Worm (Caenorhabditis elegans): ENCODE results near the gene T01C3.3.

Gene T01C3.3

ce11 chrV:15013328-15013727 lies 20.9 kb upstream of the T01C3.3 start:
- TF ChIP-seq F16B12.6 (tag; optimal IDR thresholded peaks at IDR 0.05): no peak
- no peak for TF ChIP-seq unc-30 (tag; optimal IDR thresholded peaks at IDR 0.05)
- TF ChIP-seq nhr-77 (tag; optimal IDR thresholded peaks at IDR 0.05): no peak
- no peak for TF ChIP-seq nhr-28 (tag; optimal IDR thresholded peaks at IDR 0.05)
- TF ChIP-seq sup-37 (GFP tag; optimal IDR thresholded peaks at IDR 0.05): no peak
- TF ChIP-seq isw-1 (GFP tag; IDR thresholded peaks at IDR 0.05): no peak
- no peak for TF ChIP-seq unc-130 (tag; optimal IDR thresholded peaks at IDR 0.05)
- TF ChIP-seq ces-1 (GFP tag; optimal IDR thresholded peaks at IDR 0.05): no peak
- TF ChIP-seq nhr-85 (tag): no peak

DNA sequence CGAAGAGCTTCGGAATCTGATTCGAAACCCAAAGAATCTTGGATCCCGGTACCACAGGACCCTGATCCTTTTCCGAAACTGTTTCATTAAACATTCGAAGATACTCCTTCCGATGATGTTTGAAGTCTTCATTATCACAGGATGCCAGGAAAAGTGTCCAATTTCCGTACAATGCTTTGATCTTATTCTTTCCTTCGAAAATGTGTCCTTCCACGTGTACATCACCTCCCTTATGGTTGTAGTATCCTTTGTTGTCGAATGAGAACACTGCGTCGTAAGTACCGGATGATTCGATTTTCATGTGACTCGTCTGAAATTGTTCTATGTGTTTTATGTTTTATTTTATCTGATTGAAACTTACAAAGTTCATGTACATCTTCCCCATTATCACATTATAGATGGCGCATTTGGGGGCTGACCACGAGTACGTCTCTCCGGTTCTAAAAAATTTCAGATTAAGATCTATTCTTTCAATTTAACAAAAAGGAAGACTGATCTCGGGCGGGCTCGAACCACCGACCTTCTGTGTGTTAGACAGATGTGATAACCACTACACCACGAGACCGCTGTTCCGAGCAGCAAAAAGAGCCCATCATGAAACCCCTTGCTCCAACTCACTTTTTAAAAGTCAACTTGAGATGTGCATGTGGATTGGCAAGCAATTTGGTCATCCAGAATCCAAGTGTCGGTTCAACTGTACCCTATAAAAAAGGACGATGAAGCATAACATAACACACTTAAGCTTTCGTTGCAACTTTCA lies 20.2 kb upstream of the T01C3.3 start:
- TF ChIP-seq lin-35 (GFP tag; optimal IDR thresholded peaks at IDR 0.05) (peak in 1 of 2 experiments; percentile 18), dsc-1 (tag; optimal IDR thresholded peaks at IDR 0.05) (peak; percentile 24), snu-23 (GFP tag; optimal IDR thresholded peaks at IDR 0.05) (peak; percentile 29), nhr-71 (tag; optimal IDR thresholded peaks at IDR 0.05) (peak; percentile 36), grh-1 (GFP tag; IDR thresholded peaks at IDR 0.05) (no peak), efl-1 (optimal IDR thresholded peaks at IDR 0.05) (peak in 1 of 2 experiments; percentile 15), efl-1 (GFP tag; optimal IDR thresholded peaks at IDR 0.05 in 1 of 2) (peak in 1 of 2 experiments; percentile 84), nhr-85 (tag) (peak; percentile 67), nhr-47 (tag; optimal IDR thresholded peaks at IDR 0.05) (peak; percentile 12), rnt-1 (tag; optimal IDR thresholded peaks at IDR 0.05) (peak; percentile 70), nhr-11 (tag; optimal IDR thresholded peaks at IDR 0.05) (no peak), lin-14 (GFP tag; optimal IDR thresholded peaks at IDR 0.05) (peak; percentile 20), ces-1 (GFP tag; optimal IDR thresholded peaks at IDR 0.05) (no peak)

ce11 chrV:15011560-15011959 lies 19.1 kb upstream of the T01C3.3 start, which contains the start of gene nmr-2:
Gene nmr-2 (minus strand): TSS chrV:15011660.
- TF ChIP-seq pax-3 (tag; optimal IDR thresholded peaks at IDR 0.05): no peak
- no peak for TF ChIP-seq unc-62 (GFP tag; optimal IDR thresholded peaks at IDR 0.05)
- TF ChIP-seq elt-3 (tag; optimal IDR thresholded peaks at IDR 0.05): no peak
- no peak for TF ChIP-seq ceh-82 (tag; optimal IDR thresholded peaks at IDR 0.05)
- no peak for TF ChIP-seq efl-1 (optimal IDR thresholded peaks at IDR 0.05)
- no peak for TF ChIP-seq efl-1 (GFP tag; optimal IDR thresholded peaks at IDR 0.05 in 1 of 2)

DNA sequence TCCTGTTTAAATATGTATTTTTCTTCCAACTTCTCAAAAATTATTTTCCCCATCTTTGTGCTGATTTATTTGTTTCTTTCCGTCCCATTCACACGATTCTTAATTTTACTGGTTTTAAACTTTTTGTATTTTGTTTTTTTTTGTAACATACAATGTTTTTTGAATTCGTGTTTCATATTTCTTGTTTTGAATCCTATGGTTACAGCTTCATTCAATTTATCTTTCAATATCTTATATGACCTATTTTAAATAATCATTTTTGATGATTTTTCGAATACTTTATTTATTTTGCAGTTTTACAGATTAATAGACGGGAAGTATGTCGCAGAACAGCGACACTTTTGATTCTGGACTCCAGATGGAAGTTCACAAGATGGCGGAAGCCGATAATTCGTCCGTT lies 12.3 kb upstream of the T01C3.3 start, which contains the start of gene hrde-2:
Gene hrde-2 (plus strand): TSS at position 301 of the 400 bp plus-strand sequence.
- no peak for TF ChIP-seq skn-1 (tag; optimal IDR thresholded peaks at IDR 0.05)
- TF ChIP-seq efl-3 (GFP tag; optimal IDR thresholded peaks at IDR 0.05): no peak
- no peak for TF ChIP-seq ceh-63 (GFP tag; optimal IDR thresholded peaks at IDR 0.05)
- TF ChIP-seq hlh-4 (tag; optimal IDR thresholded peaks at IDR 0.05): no peak
- no peak for TF ChIP-seq lir-3 (tag; optimal IDR thresholded peaks at IDR 0.05; ENCODE audit: poor library complexity)
- no peak for TF ChIP-seq pag-3 (tag; optimal IDR thresholded peaks at IDR 0.05; ENCODE audit: borderline replicate concordance, insufficient read depth)
- TF ChIP-seq xbp-1 (tag; optimal IDR thresholded peaks at IDR 0.05): no peak
- TF ChIP-seq egl-13 (tag; optimal IDR thresholded peaks at IDR 0.05): no peak
- no peak for TF ChIP-seq efl-1 (optimal IDR thresholded peaks at IDR 0.05)
- no peak for TF ChIP-seq efl-1 (GFP tag; optimal IDR thresholded peaks at IDR 0.05 in 1 of 2)
- no peak for TF ChIP-seq ceh-88 (GFP tag; IDR thresholded peaks at IDR 0.05)
- TF ChIP-seq lin-35 (GFP tag; optimal IDR thresholded peaks at IDR 0.05): no peak
- TF ChIP-seq nhr-28 (tag; optimal IDR thresholded peaks at IDR 0.05): no peak
- TF ChIP-seq Y116A8C.19 (tag; optimal IDR thresholded peaks at IDR 0.05; ENCODE audit: borderline replicate concordance): no peak
- no peak for TF ChIP-seq nhr-85 (tag)
- TF ChIP-seq nhr-90 (tag; optimal IDR thresholded peaks at IDR 0.05; ENCODE audit: poor library complexity): no peak
- no peak for TF ChIP-seq C34B4.2 (tag; optimal IDR thresholded peaks at IDR 0.05)

Measured in whole organism, L1 larva.